Worm (Caenorhabditis elegans) whole organism, mixed stage, embryonic: ENCODE results near the gene nhr-45.

Experiments
- M03D4.4 ChIP-seq: sonication (generic microtip); optimal IDR thresholded peaks from 2 replicates; lab custom pipeline; 2017; ENCODE audit warnings: mild to moderate bottlenecking, missing genetic modification characterization, missing compliant biosample characterization
- blmp-1 ChIP-seq: fragments of 150-350 bp; optimal IDR thresholded peaks from 2 replicates; lab custom pipeline; 2014; ENCODE audit warnings: missing biosample characterization, missing genetic modification characterization
- ceh-43 ChIP-seq: fragments of 200-800 bp; sonication (Bioruptor generic); optimal IDR thresholded peaks from 2 replicates; lab custom pipeline; 2018; ENCODE audit warnings: mild to moderate bottlenecking, missing genetic modification characterization, moderate library complexity, missing compliant biosample characterization
- elt-3 ChIP-seq: fragments of 150-350 bp; optimal IDR thresholded peaks from 2 replicates; lab custom pipeline; 2014; ENCODE audit warnings: missing biosample characterization, missing genetic modification characterization
- lin-32 ChIP-seq: fragments of 200-800 bp; sonication (Bioruptor generic); optimal IDR thresholded peaks from 2 replicates; lab custom pipeline; 2018; ENCODE audit warnings: mild to moderate bottlenecking, missing genetic modification characterization, missing compliant biosample characterization
- lsy-2 ChIP-seq: fragments of 150-350 bp; optimal IDR thresholded peaks from 2 replicates; lab custom pipeline; 2014; ENCODE audit warnings: missing biosample characterization, missing genetic modification characterization
- nhr-237 ChIP-seq: fragments of 150-350 bp; optimal IDR thresholded peaks from 2 replicates; lab custom pipeline; 2014; ENCODE audit warnings: missing biosample characterization, missing genetic modification characterization
- snpc-4 ChIP-seq: fragments of 150-350 bp; optimal IDR thresholded peaks from 2 replicates; lab custom pipeline; 2014; ENCODE audit warnings: missing biosample characterization, missing genetic modification characterization
- unc-39 ChIP-seq: fragments of 150-350 bp; optimal IDR thresholded peaks from 2 replicates; lab custom pipeline; 2014; ENCODE audit warnings: missing biosample characterization, missing genetic modification characterization
- unc-62 ChIP-seq: fragments of 150-350 bp; optimal IDR thresholded peaks from 2 replicates; lab custom pipeline; 2014; ENCODE audit warnings: missing biosample characterization, missing genetic modification reagents, missing genetic modification characterization
- ztf-11 ChIP-seq: fragments of 150-350 bp; optimal IDR thresholded peaks from 2 replicates; lab custom pipeline; 2014; ENCODE audit warnings: missing biosample characterization, missing genetic modification characterization

- TF ChIP-seq unc-39 (tag; lab: Kevin White, UChicago): no peak
- TF ChIP-seq elt-3: no peak
- TF ChIP-seq lin-32 (GFP tag; lab: Kevin White, UChicago): no peak
- TF ChIP-seq unc-62 (GFP tag; lab: Kevin White, UChicago): no peak
- TF ChIP-seq snpc-4 (tag; lab: Kevin White, UChicago): no peak
- no peak for TF ChIP-seq nhr-237
- no peak for TF ChIP-seq blmp-1
- TF ChIP-seq M03D4.4: no peak
- no peak for TF ChIP-seq ztf-11 (tag; lab: Kevin White, UChicago)
- TF ChIP-seq lsy-2: no peak
- no peak for TF ChIP-seq ceh-43
Measured at ce11 chrX:4685579-4685978, 25.5 kb upstream of the nhr-45 start.
